Worm (Caenorhabditis elegans): ENCODE results near the gene F38E9.1.

The F38E9.1 gene

DNA sequence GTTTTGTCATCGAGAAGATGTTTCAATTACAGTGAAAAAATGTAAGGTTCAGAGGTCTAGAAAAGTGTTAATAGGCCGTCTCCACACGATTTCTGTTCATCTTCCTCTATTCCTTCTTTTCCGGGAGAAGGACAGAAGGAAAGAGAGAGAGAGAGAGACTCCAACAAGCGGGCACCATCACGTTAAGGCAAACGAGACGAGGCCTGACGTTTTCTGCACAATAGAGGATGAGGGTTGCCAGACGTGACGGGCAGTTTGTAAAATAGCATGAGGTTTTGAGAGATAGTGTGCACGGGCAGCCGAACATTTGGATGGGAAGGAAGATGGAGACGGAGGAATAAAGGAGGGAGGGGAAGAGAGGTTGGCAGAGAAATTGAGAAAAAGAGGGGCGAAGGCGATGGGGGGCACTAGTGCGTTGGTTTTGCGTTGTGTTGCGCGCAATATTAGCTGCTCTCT, 25.0 kb upstream of the F38E9.1 start, which contains the start of gene twf-2:
Gene twf-2 (plus strand): TSS at position 405 of the 456 bp plus-strand sequence.
- peak; percentile 3 for TF ChIP-seq K09A11.1 (tag; optimal IDR thresholded peaks at IDR 0.05; ENCODE audit: insufficient read depth)
- TF ChIP-seq npax-4 (tag; optimal IDR thresholded peaks at IDR 0.05) = no peak
- TF ChIP-seq dve-1 (tag; optimal IDR thresholded peaks at IDR 0.05) = peak; percentile 13
- TF ChIP-seq ceh-34 (tag; optimal IDR thresholded peaks at IDR 0.05) = peak; percentile 67
- TF ChIP-seq rnt-1 (tag; optimal IDR thresholded peaks at IDR 0.05) = peak; percentile 14
- TF ChIP-seq che-1 (tag; optimal IDR thresholded peaks at IDR 0.05) = no peak
- TF ChIP-seq ets-4 (tag; optimal IDR thresholded peaks at IDR 0.05) = peak; percentile 35
- peak; percentile 40 for TF ChIP-seq ceh-30 (tag; optimal IDR thresholded peaks at IDR 0.05)
- TF ChIP-seq ceh-24 (tag; optimal IDR thresholded peaks at IDR 0.05) = no peak
- peak; percentile 42 for TF ChIP-seq ceh-14 (tag; optimal IDR thresholded peaks at IDR 0.05)
- peak; percentile 29 for TF ChIP-seq ztf-16 (tag; optimal IDR thresholded peaks at IDR 0.05)
- no peak for TF ChIP-seq elt-4 (tag; optimal IDR thresholded peaks at IDR 0.05)
- TF ChIP-seq hlh-8 (tag; optimal IDR thresholded peaks at IDR 0.05) = peak; percentile 35
- no peak for TF ChIP-seq pha-2 (tag; optimal IDR thresholded peaks at IDR 0.05)
- no peak for TF ChIP-seq hlh-13 (GFP tag; optimal IDR thresholded peaks at IDR 0.05)
- TF ChIP-seq ceh-19 (GFP tag; optimal IDR thresholded peaks at IDR 0.05) = peak; percentile 73
- TF ChIP-seq Y22D7AL.16 (tag; optimal IDR thresholded peaks at IDR 0.05) = no peak
- TF ChIP-seq F13H6.1 (tag; optimal IDR thresholded peaks at IDR 0.05) = peak; percentile 11
- no peak for TF ChIP-seq unc-86 (tag; optimal IDR thresholded peaks at IDR 0.05)
- peak; percentile 50 for TF ChIP-seq elt-2 (tag; optimal IDR thresholded peaks at IDR 0.05)
- TF ChIP-seq dmd-4 (tag; optimal IDR thresholded peaks at IDR 0.05; ENCODE audit: borderline replicate concordance) = peak; percentile 19
- peak; percentile 32 for TF ChIP-seq pat-9 (tag; optimal IDR thresholded peaks at IDR 0.05)
- TF ChIP-seq pros-1 (tag; optimal IDR thresholded peaks at IDR 0.05) = peak; percentile 90
- no peak for TF ChIP-seq lim-6 (tag; optimal IDR thresholded peaks at IDR 0.05)
- no peak for TF ChIP-seq ceh-9 (tag; optimal IDR thresholded peaks at IDR 0.05)
- TF ChIP-seq nfya-1 (tag; optimal IDR thresholded peaks at IDR 0.05) = peak; percentile 87
- peak; percentile 19 for TF ChIP-seq pag-3 (tag; optimal IDR thresholded peaks at IDR 0.05; ENCODE audit: borderline replicate concordance)
- TF ChIP-seq tbx-7 (tag; optimal IDR thresholded peaks at IDR 0.05) = no peak
- peak; percentile 91 for TF ChIP-seq ceh-31 (tag; optimal IDR thresholded peaks at IDR 0.05)
- no peak for TF ChIP-seq zip-5 (tag; optimal IDR thresholded peaks at IDR 0.05)
- TF ChIP-seq ref-2 (tag; optimal IDR thresholded peaks at IDR 0.05) = peak; percentile 83
- TF ChIP-seq sox-2 (GFP tag; IDR thresholded peaks at IDR 0.05) = no peak; the same call in 1 of the 2 replicates
- peak; percentile 91 for TF ChIP-seq ceh-18 (tag; optimal IDR thresholded peaks at IDR 0.05)
- TF ChIP-seq hlh-30 (tag; optimal IDR thresholded peaks at IDR 0.05; ENCODE audit: insufficient read depth) = peak; percentile 84
- TF ChIP-seq sdc-2 (tag; optimal IDR thresholded peaks at IDR 0.05) = peak; percentile 88
- peak; percentile 50 for TF ChIP-seq ceh-2 (tag; optimal IDR thresholded peaks at IDR 0.05)
- TF ChIP-seq unc-42 (tag; optimal IDR thresholded peaks at IDR 0.05) = peak; percentile 60
- TF ChIP-seq sox-4 (tag; optimal IDR thresholded peaks at IDR 0.05) = peak; percentile 48
- peak; percentile 94 for TF ChIP-seq unc-55 (GFP tag; optimal IDR thresholded peaks at IDR 0.05)
- no peak for TF ChIP-seq K02D7.2 (tag; optimal IDR thresholded peaks at IDR 0.05)
- TF ChIP-seq T23F11.4 (GFP tag; optimal IDR thresholded peaks at IDR 0.05) = no peak
- peak; percentile 49 for TF ChIP-seq tbx-2 (tag; optimal IDR thresholded peaks at IDR 0.05)
- TF ChIP-seq hlh-15 (tag; optimal IDR thresholded peaks at IDR 0.05) = no peak
- peak; percentile 38 for TF ChIP-seq hlh-6 (tag; optimal IDR thresholded peaks at IDR 0.05)

DNA sequence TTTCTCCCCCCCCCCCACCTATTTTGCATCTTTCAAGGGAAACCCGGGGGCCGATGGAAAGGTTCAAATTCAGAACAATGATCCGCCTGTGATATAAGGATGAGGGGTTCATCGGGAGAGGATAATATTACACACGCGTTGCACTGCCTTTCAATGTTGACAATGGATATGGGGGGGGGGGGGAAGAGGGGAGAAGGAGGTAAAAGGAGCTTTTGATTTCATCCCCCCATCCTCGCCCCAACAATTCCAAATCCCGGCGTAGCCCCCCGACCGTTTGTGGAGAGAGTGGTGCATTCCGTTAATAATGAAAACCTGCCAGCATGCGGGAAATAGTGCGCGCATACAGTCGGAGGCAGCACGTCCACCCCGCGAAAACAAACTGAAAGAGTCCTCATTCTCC, 23.7 kb upstream of the F38E9.1 start:
- TF ChIP-seq ceh-6 (GFP tag; optimal IDR thresholded peaks at IDR 0.05) (no peak), lim-6 (tag; optimal IDR thresholded peaks at IDR 0.05) (no peak), ceh-34 (tag; optimal IDR thresholded peaks at IDR 0.05) (peak; percentile 74), ceh-19 (GFP tag; optimal IDR thresholded peaks at IDR 0.05) (peak; percentile 16), nfya-1 (tag; optimal IDR thresholded peaks at IDR 0.05) (no peak)
